Worm (Caenorhabditis elegans): ENCODE measurements around the gene erd-2.2.

- TF ChIP-seq ceh-82 (tag; optimal IDR thresholded peaks at IDR 0.05) (no peak), lin-11 (tag; optimal IDR thresholded peaks at IDR 0.05) (no peak), lin-39 (tag; optimal IDR thresholded peaks at IDR 0.05) (no peak), ceh-16 (tag; optimal IDR thresholded peaks at IDR 0.05) (no peak), F13H6.1 (tag; optimal IDR thresholded peaks at IDR 0.05) (no peak)
Observed at ce11 chrIII:5868401-5868800, 38.4 kb upstream of the erd-2.2 start, which contains the start of gene eng-1.
